Fruit fly (Drosophila melanogaster): ENCODE results near the gene Spase22-23.

Gene Spase22-23

dm6 chr3R:24203426-24203825, 26.4 kb downstream of the Spase22-23 start (continued):
- TF ChIP-seq Hr83 (GFP tag; optimal IDR thresholded peaks at IDR 0.05; ENCODE audit: poor library complexity, severe bottlenecking): no peak
- TF ChIP-seq CG32264 (GFP tag; optimal IDR thresholded peaks at IDR 0.05): peak; percentile 48
- TF ChIP-seq sage (GFP tag; optimal IDR thresholded peaks at IDR 0.05): peak; percentile 61
- TF ChIP-seq tai (GFP tag; optimal IDR thresholded peaks at IDR 0.05): no peak
- TF ChIP-seq Sp1 (GFP tag; optimal IDR thresholded peaks at IDR 0.05): peak; percentile 79
- no peak for TF ChIP-seq Hr78 (GFP tag; optimal IDR thresholded peaks at IDR 0.05)
- no peak for TF ChIP-seq CrebA (GFP tag; optimal IDR thresholded peaks at IDR 0.05; ENCODE audit: borderline replicate concordance)
- TF ChIP-seq h (GFP tag; optimal IDR thresholded peaks at IDR 0.05): peak; percentile 78
- TF ChIP-seq woc (GFP tag; optimal IDR thresholded peaks at IDR 0.05): peak; percentile 81
- TF ChIP-seq brk (GFP tag; optimal IDR thresholded peaks at IDR 0.05): no peak

- no peak for TF ChIP-seq Dif (GFP tag; optimal IDR thresholded peaks at IDR 0.05; ENCODE audit: partially characterized antibody)
These were observed 27.1 kb downstream of the Spase22-23 start for dm6 chr3R:24202723-24203122.

dm6 chr3R:24193373-24193879, 36.4 kb downstream of the Spase22-23 start, which contains the start of the genes SMC6 and CG6204:
Gene SMC6, minus strand, starts transcription at chr3R:24193423.
Gene CG6204, plus strand, starts transcription at chr3R:24193832.
- TF ChIP-seq Mio (GFP tag; optimal IDR thresholded peaks at IDR 0.05): peak; percentile 58
- TF ChIP-seq sage (GFP tag; optimal IDR thresholded peaks at IDR 0.05): peak; percentile 86
- TF ChIP-seq sv (GFP tag; optimal IDR thresholded peaks at IDR 0.05): peak; percentile 88
- peak; percentile 89 for TF ChIP-seq br (GFP tag; optimal IDR thresholded peaks at IDR 0.05)
- no peak for TF ChIP-seq pan (optimal IDR thresholded peaks at IDR 0.05)
- no peak for TF ChIP-seq tai (GFP tag; optimal IDR thresholded peaks at IDR 0.05)
- TF ChIP-seq foxo (GFP tag; optimal IDR thresholded peaks at IDR 0.05): peak in 1 of 2 experiments; percentile 97
- no peak for TF ChIP-seq Dif (GFP tag; optimal IDR thresholded peaks at IDR 0.05; ENCODE audit: partially characterized antibody)
- peak; percentile 95 for TF ChIP-seq woc (GFP tag; optimal IDR thresholded peaks at IDR 0.05)
- peak; percentile 83 for TF ChIP-seq GATAd (GFP tag; optimal IDR thresholded peaks at IDR 0.05)
- peak; percentile 77 for TF ChIP-seq CG32264 (GFP tag; optimal IDR thresholded peaks at IDR 0.05)
- no peak for TF ChIP-seq brk (GFP tag; optimal IDR thresholded peaks at IDR 0.05)
- TF ChIP-seq lola (GFP tag; optimal IDR thresholded peaks at IDR 0.05): no peak
- peak; percentile 98 for TF ChIP-seq HLH106 (tag; optimal IDR thresholded peaks at IDR 0.05)
- peak; percentile 94 for TF ChIP-seq Sp1 (GFP tag; optimal IDR thresholded peaks at IDR 0.05)
- no peak for TF ChIP-seq Hr78 (GFP tag; optimal IDR thresholded peaks at IDR 0.05)
- TF ChIP-seq jim (GFP tag; optimal IDR thresholded peaks at IDR 0.05): peak; percentile 1
- peak; percentile 48 for TF ChIP-seq Hr83 (GFP tag; optimal IDR thresholded peaks at IDR 0.05; ENCODE audit: poor library complexity, severe bottlenecking)
- TF ChIP-seq OdsH (GFP tag; optimal IDR thresholded peaks at IDR 0.05): peak; percentile 94
- peak; percentile 96 for TF ChIP-seq CG9705 (GFP tag; optimal IDR thresholded peaks at IDR 0.05)
- TF ChIP-seq psq (GFP tag; optimal IDR thresholded peaks at IDR 0.05): peak; percentile 90
- TF ChIP-seq CrebA (GFP tag; optimal IDR thresholded peaks at IDR 0.05; ENCODE audit: borderline replicate concordance): no peak
- TF ChIP-seq N (GFP tag; optimal IDR thresholded peaks at IDR 0.05): no peak
- no peak for TF ChIP-seq Abd-B (GFP tag; optimal IDR thresholded peaks at IDR 0.05)
- TF ChIP-seq Myc (optimal IDR thresholded peaks at IDR 0.05): no peak
- TF ChIP-seq dmrt93B (GFP tag; optimal IDR thresholded peaks at IDR 0.05): peak; percentile 93
- TF ChIP-seq Dfd (GFP tag; optimal IDR thresholded peaks at IDR 0.05): no peak
- peak; percentile 85 for TF ChIP-seq Jra (GFP tag; optimal IDR thresholded peaks at IDR 0.05)
- peak; percentile 48 for TF ChIP-seq Vsx2 (GFP tag; optimal IDR thresholded peaks at IDR 0.05; ENCODE audit: partially characterized antibody)
- TF ChIP-seq Rel (GFP tag; optimal IDR thresholded peaks at IDR 0.05): peak; percentile 20
- peak; percentile 84 for TF ChIP-seq Rel (tag; optimal IDR thresholded peaks at IDR 0.05)
- TF ChIP-seq dsf (GFP tag; optimal IDR thresholded peaks at IDR 0.05; ENCODE audit: borderline replicate concordance): peak; percentile 84
- TF ChIP-seq Hnf4 (GFP tag; optimal IDR thresholded peaks at IDR 0.05): peak; percentile 93
- peak; percentile 93 for TF ChIP-seq ey (GFP tag; optimal IDR thresholded peaks at IDR 0.05)
- TF ChIP-seq dl (GFP tag; optimal IDR thresholded peaks at IDR 0.05; ENCODE audit: insufficient read depth in 1 of 2, partially characterized antibody in 2 of 2): no peak
- peak; percentile 94 for TF ChIP-seq fru (GFP tag; optimal IDR thresholded peaks at IDR 0.05)
- TF ChIP-seq usp (GFP tag; optimal IDR thresholded peaks at IDR 0.05): no peak
- TF ChIP-seq h (GFP tag; optimal IDR thresholded peaks at IDR 0.05): peak; percentile 95
- TF ChIP-seq rgr (GFP tag; optimal IDR thresholded peaks at IDR 0.05): peak; percentile 95
